Fruit fly (Drosophila melanogaster) whole organism, embryonic: Measurements from ENCODE around the gene CG31219.

ENCODE experiments used
- Blimp-1 ChIP-seq: fragments of 200-800 bp; sonication (Bioruptor generic); optimal IDR thresholded peaks from 3 replicates; lab custom pipeline; 2018; ENCODE audit warnings: missing biosample characterization, missing genetic modification characterization, mild to moderate bottlenecking, moderate library complexity, missing genetic modification reagents
- BtbVII ChIP-seq: fragments of 200-800 bp; sonication (Bioruptor generic); optimal IDR thresholded peaks from 3 replicates; lab custom pipeline; 2017; ENCODE audit warnings: missing biosample characterization, mild to moderate bottlenecking, missing genetic modification characterization
- CG1024 ChIP-seq: fragments of 200-800 bp; sonication (Bioruptor generic); IDR thresholded peaks from 2 replicates; pipeline ENCODE4 v1.3.6; 2022; ENCODE audit warnings: missing biosample characterization, missing genetic modification characterization
- CG10267 ChIP-seq: fragments of 200-800 bp; sonication (Bioruptor generic); optimal IDR thresholded peaks from 2 replicates; lab custom pipeline; 2018; ENCODE audit warnings: missing biosample characterization, mild to moderate bottlenecking, missing genetic modification characterization, moderate library complexity
- CG10543 ChIP-seq: fragments of 200-800 bp; sonication (Bioruptor generic); optimal IDR thresholded peaks from 3 replicates; lab custom pipeline; 2017; ENCODE audit warnings: missing biosample characterization, mild to moderate bottlenecking, missing genetic modification characterization, moderate library complexity
- CG11085 ChIP-seq: fragments of 200-800 bp; sonication (Bioruptor generic); IDR thresholded peaks from 2 replicates; pipeline ENCODE4 v1.3.6; 2022; ENCODE audit warnings: missing biosample characterization, missing genetic modification characterization
- CG13287 ChIP-seq: fragments of 200-800 bp; sonication (Bioruptor generic); IDR thresholded peaks from 2 replicates; pipeline ENCODE4 v1.3.6; 2022; ENCODE audit warnings: missing biosample characterization, missing genetic modification characterization; ENCODE audit not compliant: partially characterized antibody
- CG13624 ChIP-seq: fragments of 200-800 bp; sonication (Bioruptor generic); optimal IDR thresholded peaks from 2 replicates; lab custom pipeline; 2016; ENCODE audit warnings: missing biosample characterization, missing genetic modification characterization
- CG13894 ChIP-seq: fragments of 200-800 bp; sonication (Bioruptor generic); optimal IDR thresholded peaks from 3 replicates; lab custom pipeline; 2018; ENCODE audit warnings: missing biosample characterization, mild to moderate bottlenecking, missing genetic modification characterization, moderate library complexity
- CG16863 ChIP-seq: fragments of 200-800 bp; sonication (Bioruptor generic); optimal IDR thresholded peaks from 3 replicates; lab custom pipeline; 2016; ENCODE audit warnings: missing biosample characterization, missing genetic modification characterization
- CG17385 ChIP-seq: fragments of 200-800 bp; sonication (Bioruptor generic); optimal IDR thresholded peaks from 3 replicates; lab custom pipeline; 2018; ENCODE audit warnings: missing biosample characterization, mild to moderate bottlenecking, missing genetic modification characterization
- CG1792 ChIP-seq: fragments of 200-800 bp; sonication (Bioruptor generic); optimal IDR thresholded peaks from 2 replicates; lab custom pipeline; 2016; ENCODE audit warnings: missing biosample characterization, missing genetic modification characterization
- CG1832 ChIP-seq: fragments of 200-800 bp; sonication (Bioruptor generic); optimal IDR thresholded peaks from 2 replicates; lab custom pipeline; 2017; ENCODE audit warnings: missing biosample characterization, mild to moderate bottlenecking, missing genetic modification characterization, inconsistent platforms
- CG2116 ChIP-seq: fragments of 200-800 bp; sonication (Bioruptor generic); optimal IDR thresholded peaks from 3 replicates; lab custom pipeline; 2018; ENCODE audit warnings: missing biosample characterization, mild to moderate bottlenecking, missing genetic modification characterization
- CG30403 ChIP-seq: fragments of 200-800 bp; sonication (Bioruptor generic); optimal IDR thresholded peaks from 3 replicates; lab custom pipeline; 2016; ENCODE audit warnings: missing biosample characterization, missing genetic modification characterization
- CG31388 ChIP-seq: fragments of 200-800 bp; sonication (Bioruptor generic); optimal IDR thresholded peaks from 2 replicates; lab custom pipeline; 2016; ENCODE audit warnings: missing biosample characterization, missing genetic modification characterization
- CG32767 ChIP-seq: fragments of 200-800 bp; sonication (Bioruptor generic); IDR thresholded peaks from 2 replicates; pipeline ENCODE4 v1.3.6; 2022; ENCODE audit warnings: missing biosample characterization, missing genetic modification characterization
- CG3281 ChIP-seq: fragments of 200-800 bp; sonication (Bioruptor generic); optimal IDR thresholded peaks from 3 replicates; lab custom pipeline; 2017; ENCODE audit warnings: missing biosample characterization, mild to moderate bottlenecking, missing genetic modification characterization
- CG3838 ChIP-seq: fragments of 200-800 bp; sonication (Bioruptor generic); optimal IDR thresholded peaks from 3 replicates; lab custom pipeline; 2016; ENCODE audit warnings: missing biosample characterization, missing genetic modification characterization
- CG4820 ChIP-seq: fragments of 200-800 bp; sonication (Bioruptor generic); optimal IDR thresholded peaks from 3 replicates; lab custom pipeline; 2016; ENCODE audit warnings: missing biosample characterization, missing genetic modification characterization
- CG5245 ChIP-seq: fragments of 200-800 bp; sonication (Bioruptor generic); optimal IDR thresholded peaks from 3 replicates; lab custom pipeline; 2016; ENCODE audit warnings: missing biosample characterization, missing genetic modification characterization
- CG6175 ChIP-seq: fragments of 200-800 bp; sonication (Bioruptor generic); IDR thresholded peaks from 3 replicates; pipeline ENCODE4 v1.3.6; 2022; ENCODE audit warnings: missing biosample characterization, missing genetic modification characterization
- CG6854 ChIP-seq: fragments of 200-800 bp; sonication (Bioruptor generic); optimal IDR thresholded peaks from 3 replicates; lab custom pipeline; 2017; ENCODE audit warnings: missing biosample characterization, mild to moderate bottlenecking, missing genetic modification characterization
- CG8478 ChIP-seq: fragments of >200 bp; optimal IDR thresholded peaks from 2 replicates; lab custom pipeline; 2018
- CG9609 ChIP-seq: fragments of 200-800 bp; sonication (Bioruptor generic); optimal IDR thresholded peaks from 3 replicates; lab custom pipeline; 2016; ENCODE audit warnings: missing biosample characterization, missing genetic modification characterization
- Gsc ChIP-seq: fragments of 200-800 bp; sonication (Bioruptor generic); IDR thresholded peaks from 2 replicates; pipeline ENCODE4 v1.3.6; 2022; ENCODE audit warnings: missing biosample characterization, missing genetic modification characterization
- HLH54F ChIP-seq: fragments of 200-800 bp; sonication (Bioruptor generic); optimal IDR thresholded peaks from 3 replicates; lab custom pipeline; 2016; ENCODE audit warnings: missing biosample characterization, missing genetic modification characterization
- Lpt ChIP-seq: fragments of >200 bp; optimal IDR thresholded peaks from 2 replicates; lab custom pipeline; 2018; ENCODE audit warnings: missing biosample characterization, missing genetic modification characterization
- Mad ChIP-seq: fragments of 200-800 bp; sonication (Bioruptor generic); optimal IDR thresholded peaks from 2 replicates; lab custom pipeline; 2016; ENCODE audit warnings: missing biosample characterization, missing genetic modification characterization
- Nf-YC ChIP-seq: fragments of 200-800 bp; optimal IDR thresholded peaks from 3 replicates; lab custom pipeline; 2019; ENCODE audit warnings: missing biosample characterization, mild to moderate bottlenecking, missing genetic modification characterization, moderate library complexity
- ash1 ChIP-seq: fragments of 200-800 bp; sonication (Bioruptor generic); optimal IDR thresholded peaks from 2 replicates; lab custom pipeline; 2018; ENCODE audit warnings: missing biosample characterization, mild to moderate bottlenecking, missing genetic modification characterization
- cad ChIP-seq: fragments of >200 bp; optimal IDR thresholded peaks from 2 replicates; lab custom pipeline; 2017; ENCODE audit warnings: missing biosample characterization, missing genetic modification characterization
- chif ChIP-seq, 2 experiments: fragments of 200-800 bp; sonication (Bioruptor generic); optimal IDR thresholded peaks; 3 replicates each; lab custom pipeline; 2016; ENCODE audit warnings: missing biosample characterization in 2 of 2, missing genetic modification characterization in 2 of 2
- chn ChIP-seq: fragments of 200-800 bp; sonication (Bioruptor generic); optimal IDR thresholded peaks from 2 replicates; lab custom pipeline; 2016; ENCODE audit warnings: missing biosample characterization, missing genetic modification characterization
- dm ChIP-seq: fragments of 200-800 bp; sonication (Bioruptor generic); optimal IDR thresholded peaks from 3 replicates; lab custom pipeline; 2016; ENCODE audit warnings: missing biosample characterization, missing genetic modification characterization
- dmrt11E ChIP-seq: fragments of 200-800 bp; sonication (Bioruptor generic); optimal IDR thresholded peaks from 3 replicates; lab custom pipeline; 2018; ENCODE audit warnings: missing biosample characterization, mild to moderate bottlenecking, missing genetic modification characterization, moderate library complexity
- gfzf ChIP-seq: fragments of 200-800 bp; sonication (Bioruptor generic); optimal IDR thresholded peaks from 2 replicates; lab custom pipeline; 2016; ENCODE audit warnings: missing biosample characterization, mild to moderate bottlenecking, missing genetic modification characterization, moderate library complexity
- hb ChIP-seq: fragments of 200-800 bp; sonication (Bioruptor generic); IDR thresholded peaks from 3 replicates; pipeline ENCODE4 v1.3.6; 2022; ENCODE audit warnings: missing biosample characterization, missing genetic modification characterization; ENCODE audit not compliant: partially characterized antibody
- kah ChIP-seq: fragments of 200-800 bp; sonication (Bioruptor generic); optimal IDR thresholded peaks from 2 replicates; lab custom pipeline; 2018; ENCODE audit warnings: missing biosample characterization, mild to moderate bottlenecking, missing genetic modification characterization
- lilli ChIP-seq: fragments of 200-800 bp; sonication (Bioruptor generic); optimal IDR thresholded peaks from 3 replicates; lab custom pipeline; 2016; ENCODE audit warnings: missing biosample characterization, missing genetic modification characterization
- luna ChIP-seq: fragments of 200-800 bp; sonication (Bioruptor generic); optimal IDR thresholded peaks from 2 replicates; lab custom pipeline; 2016; ENCODE audit warnings: missing biosample characterization, missing genetic modification characterization
- nau ChIP-seq: fragments of 200-800 bp; sonication (Bioruptor generic); optimal IDR thresholded peaks from 3 replicates; lab custom pipeline; 2017; ENCODE audit warnings: missing biosample characterization, mild to moderate bottlenecking, missing genetic modification characterization, missing genetic modification reagents
- otp ChIP-seq: fragments of 200-800 bp; sonication (Bioruptor generic); IDR thresholded peaks from 3 replicates; pipeline ENCODE4, ENCODE4 v1.3.6; 2022; ENCODE audit warnings: missing biosample characterization, missing genetic modification characterization
- peb ChIP-seq: fragments of 200-800 bp; sonication (Bioruptor generic); IDR thresholded peaks from 2 replicates; pipeline ENCODE4 v1.3.6; 2022; ENCODE audit warnings: missing biosample characterization, missing genetic modification characterization
- schlank ChIP-seq: fragments of 200-800 bp; sonication (Bioruptor generic); optimal IDR thresholded peaks from 2 replicates; lab custom pipeline; 2018; ENCODE audit warnings: missing biosample characterization, mild to moderate bottlenecking, missing genetic modification characterization
- scrt ChIP-seq: fragments of 200-800 bp; sonication (Bioruptor generic); optimal IDR thresholded peaks from 2 replicates; lab custom pipeline; 2018; ENCODE audit warnings: missing biosample characterization, mild to moderate bottlenecking, missing genetic modification characterization, moderate library complexity
- sisA ChIP-seq: fragments of 200-800 bp; sonication (Bioruptor generic); IDR thresholded peaks from 2 replicates; pipeline ENCODE4 v1.3.6; 2022; ENCODE audit warnings: missing biosample characterization, missing genetic modification characterization
- sqz ChIP-seq: fragments of 200-800 bp; sonication (Bioruptor generic); optimal IDR thresholded peaks from 3 replicates; lab custom pipeline; 2018; ENCODE audit warnings: missing biosample characterization, mild to moderate bottlenecking, missing genetic modification characterization
- usp ChIP-seq: fragments of >200 bp; optimal IDR thresholded peaks from 2 replicates; lab custom pipeline; 2017; ENCODE audit warnings: missing biosample characterization, missing genetic modification characterization
- wdn ChIP-seq: fragments of 200-800 bp; sonication (Bioruptor generic); IDR thresholded peaks from 2 replicates; pipeline ENCODE4 v1.3.6; 2022; ENCODE audit warnings: missing biosample characterization, missing genetic modification characterization
- zen2 ChIP-seq: fragments of 200-800 bp; sonication (Bioruptor generic); IDR thresholded peaks from 3 replicates; pipeline ENCODE4 v1.3.6; 2022; ENCODE audit warnings: missing biosample characterization, missing genetic modification characterization; ENCODE audit not compliant: partially characterized antibody

CG31219 gene

dm6 chr3R:19641498-19642065 lies 9.2 kb upstream of the CG31219 start (continued):
- TF ChIP-seq CG6175: peak; percentile 69; the same call in 2 of the 3 replicates
- peak; percentile 85 for TF ChIP-seq CG6854 (GFP tag; lab: Kevin White, UChicago)
- peak; percentile 71 for TF ChIP-seq schlank (tag; lab: Kevin White, UChicago)
- TF ChIP-seq CG31388 (GFP tag; lab: Kevin White, UChicago): peak; percentile 69
- no peak for TF ChIP-seq Gsc
- peak; percentile 34 for TF ChIP-seq Mad (GFP tag; lab: Kevin White, UChicago)
- peak; percentile 66 for TF ChIP-seq CG4820 (GFP tag; lab: Kevin White, UChicago)
- peak; percentile 59; the same call in 1 of the 2 replicates for TF ChIP-seq sisA (GFP tag; lab: Robert Waterston, UW)
- peak; percentile 56; the same call in 1 of the 2 replicates for TF ChIP-seq peb (GFP tag; lab: Robert Waterston, UW)
- TF ChIP-seq gfzf (GFP tag; lab: Kevin White, UChicago): no peak
- TF ChIP-seq CG30403 (GFP tag; lab: Kevin White, UChicago): peak; percentile 80
- peak; percentile 71; the same call in 1 of the 2 replicates for TF ChIP-seq CG11085 (GFP tag; lab: Robert Waterston, UW)
- peak; percentile 91 for TF ChIP-seq Blimp-1
- TF ChIP-seq CG17385 (GFP tag; lab: Kevin White, UChicago): peak; percentile 76
- TF ChIP-seq CG9609 (GFP tag; lab: Kevin White, UChicago): peak; percentile 18
- peak; percentile 2 to 52 for TF ChIP-seq chif (GFP tag; optimal IDR thresholded peaks at IDR 0.05; lab: Kevin White, UChicago)
- no peak for TF ChIP-seq usp (GFP tag; lab: Kevin White, UChicago)
- TF ChIP-seq sqz: peak; percentile 83
- no peak for TF ChIP-seq Lpt (GFP tag; lab: Kevin White, UChicago)
- TF ChIP-seq CG32767: peak; percentile 84
- TF ChIP-seq CG8478 (lab: Kevin White, UChicago): no peak
- TF ChIP-seq cad (GFP tag; lab: Kevin White, UChicago): no peak
- TF ChIP-seq hb (GFP tag; lab: Robert Waterston, UW): no peak
- TF ChIP-seq HLH54F: peak; percentile 16
- peak; percentile 91 for TF ChIP-seq CG3281
- peak; percentile 76 for TF ChIP-seq Nf-YC (tag; lab: Kevin White, UChicago)
- peak; percentile 66 for TF ChIP-seq nau (GFP tag; lab: Kevin White, UChicago)
- TF ChIP-seq otp: peak; percentile 85
- TF ChIP-seq CG3838 (GFP tag; lab: Kevin White, UChicago): no peak
- peak; percentile 4 for TF ChIP-seq luna (GFP tag; lab: Kevin White, UChicago)
- peak; percentile 85 for TF ChIP-seq kah (GFP tag; lab: Kevin White, UChicago)
- no peak for TF ChIP-seq CG13287 (GFP tag; lab: Robert Waterston, UW)
- peak; percentile 87 for TF ChIP-seq BtbVII (GFP tag; lab: Kevin White, UChicago)
- peak; percentile 54; the same call in 1 of the 2 replicates for TF ChIP-seq CG1024 (GFP tag; lab: Robert Waterston, UW)
- TF ChIP-seq CG13624: peak; percentile 70
- no peak for TF ChIP-seq CG16863
- TF ChIP-seq ash1 (GFP tag; lab: Kevin White, UChicago): no peak
- TF ChIP-seq CG1832 (GFP tag; lab: Kevin White, UChicago): no peak
- peak; percentile 64 for TF ChIP-seq scrt
- no peak for TF ChIP-seq CG1792 (GFP tag; lab: Kevin White, UChicago)
- TF ChIP-seq zen2 (GFP tag; lab: Robert Waterston, UW): no peak
- TF ChIP-seq CG10267: peak; percentile 84
- TF ChIP-seq CG5245: peak; percentile 46
- TF ChIP-seq lilli (GFP tag; lab: Kevin White, UChicago): peak; percentile 75
- TF ChIP-seq wdn (GFP tag; lab: Robert Waterston, UW): peak; percentile 85
- peak; percentile 86 for TF ChIP-seq CG13894 (tag; lab: Kevin White, UChicago)
- no peak for TF ChIP-seq chn
- TF ChIP-seq dmrt11E (tag; lab: Kevin White, UChicago): peak; percentile 82
- peak; percentile 51 for TF ChIP-seq CG10543 (GFP tag; lab: Kevin White, UChicago)
- peak; percentile 33 for TF ChIP-seq CG2116 (GFP tag; lab: Kevin White, UChicago)
- no peak for TF ChIP-seq dm
